Worm (Caenorhabditis elegans): ENCODE data around the gene srg-62.

Gene srg-62

DNA sequence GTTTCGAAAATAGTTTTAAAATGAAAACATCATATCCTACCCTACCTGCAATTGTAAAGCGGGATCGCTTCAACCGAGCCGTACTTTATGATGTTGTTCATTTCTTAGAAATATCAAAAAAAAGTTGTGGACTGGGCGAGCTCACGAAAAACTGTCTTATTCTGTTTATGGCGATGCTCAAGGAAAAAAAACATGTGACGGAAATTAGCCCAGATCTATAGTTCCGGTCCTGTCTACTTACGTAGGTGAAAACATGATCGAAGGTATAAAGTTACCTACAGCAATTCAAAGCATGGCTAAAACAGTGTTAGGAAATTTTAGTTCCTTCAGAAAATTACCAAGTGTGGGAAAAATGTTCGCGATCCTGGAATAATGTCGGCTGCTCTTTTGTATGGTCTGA lies 21.4 kb downstream of the srg-62 start, which contains the start of gene srt-27:
Gene srt-27 (minus strand): TSS at position 101 of the 400 bp plus-strand sequence.
- TF ChIP-seq nhr-20 (tag; optimal IDR thresholded peaks at IDR 0.05): no peak
- no peak for TF ChIP-seq xbp-1 (tag; optimal IDR thresholded peaks at IDR 0.05)
- no peak for TF ChIP-seq lin-13 (GFP tag; optimal IDR thresholded peaks at IDR 0.05)
- no peak for TF ChIP-seq nhr-11 (tag; optimal IDR thresholded peaks at IDR 0.05)
- TF ChIP-seq nhr-77 (tag; optimal IDR thresholded peaks at IDR 0.05): no peak
- no peak for TF ChIP-seq C16A3.4 (tag; optimal IDR thresholded peaks at IDR 0.05)
- TF ChIP-seq blmp-1 (tag; optimal IDR thresholded peaks at IDR 0.05): no peak
- TF ChIP-seq nhr-85 (tag): no peak
- TF ChIP-seq vab-15 (tag; optimal IDR thresholded peaks at IDR 0.05): no peak
- no peak for TF ChIP-seq pqm-1 (tag; optimal IDR thresholded peaks at IDR 0.05)
- TF ChIP-seq pag-3 (tag; optimal IDR thresholded peaks at IDR 0.05; ENCODE audit: borderline replicate concordance, insufficient read depth): no peak
- TF ChIP-seq swsn-7 (tag; optimal IDR thresholded peaks at IDR 0.05): no peak
- TF ChIP-seq aha-1 (tag; optimal IDR thresholded peaks at IDR 0.05): no peak
- TF ChIP-seq unc-30 (tag; optimal IDR thresholded peaks at IDR 0.05): no peak
- TF ChIP-seq nhr-71 (tag; optimal IDR thresholded peaks at IDR 0.05): no peak
- no peak for TF ChIP-seq dpl-1 (GFP tag; optimal IDR thresholded peaks at IDR 0.05)
- no peak for TF ChIP-seq lsy-2 (tag; optimal IDR thresholded peaks at IDR 0.05)
- no peak for TF ChIP-seq lin-15B (tag; optimal IDR thresholded peaks at IDR 0.05)

ce11 chrV:2718688-2719185 lies 23.5 kb downstream of the srg-62 start, which contains the start of gene srt-29:
TSS of gene srt-29 (minus strand) at chrV:2719135.
- TF ChIP-seq skn-1 (tag; optimal IDR thresholded peaks at IDR 0.05): no peak
- no peak for TF ChIP-seq C16A3.4 (tag; optimal IDR thresholded peaks at IDR 0.05)
- no peak for TF ChIP-seq ztf-4 (tag; optimal IDR thresholded peaks at IDR 0.05)
- TF ChIP-seq xbp-1 (tag; optimal IDR thresholded peaks at IDR 0.05): no peak
- no peak for TF ChIP-seq zip-4 (GFP tag; optimal IDR thresholded peaks at IDR 0.05)
- TF ChIP-seq zag-1 (tag; optimal IDR thresholded peaks at IDR 0.05): no peak
- TF ChIP-seq mab-9 (GFP tag; IDR thresholded peaks at IDR 0.05): no peak
- TF ChIP-seq nhr-76 (tag; optimal IDR thresholded peaks at IDR 0.05): no peak
- no peak for TF ChIP-seq aha-1 (tag; optimal IDR thresholded peaks at IDR 0.05)
- TF ChIP-seq fkh-10 (GFP tag; optimal IDR thresholded peaks at IDR 0.05): no peak
- TF ChIP-seq grh-1 (GFP tag; IDR thresholded peaks at IDR 0.05): no peak
- no peak for TF ChIP-seq efl-3 (GFP tag; optimal IDR thresholded peaks at IDR 0.05)
- TF ChIP-seq ceh-90 (tag; optimal IDR thresholded peaks at IDR 0.05): no peak
- no peak for TF ChIP-seq fkh-8 (tag; optimal IDR thresholded peaks at IDR 0.05)
- no peak for TF ChIP-seq swsn-7 (tag; optimal IDR thresholded peaks at IDR 0.05)
- TF ChIP-seq lin-35 (GFP tag; optimal IDR thresholded peaks at IDR 0.05): no peak
- no peak for TF ChIP-seq ces-1 (GFP tag; optimal IDR thresholded peaks at IDR 0.05)
- no peak for TF ChIP-seq jun-1 (tag; optimal IDR thresholded peaks at IDR 0.05)

- no peak for TF ChIP-seq ztf-4 (tag; optimal IDR thresholded peaks at IDR 0.05)
- TF ChIP-seq nhr-90 (tag; optimal IDR thresholded peaks at IDR 0.05; ENCODE audit: poor library complexity): no peak
- TF ChIP-seq C16A3.4 (tag; optimal IDR thresholded peaks at IDR 0.05): no peak
- TF ChIP-seq swsn-7 (tag; optimal IDR thresholded peaks at IDR 0.05): no peak
- TF ChIP-seq lin-14 (GFP tag; optimal IDR thresholded peaks at IDR 0.05): no peak
- no peak for TF ChIP-seq fkh-8 (tag; optimal IDR thresholded peaks at IDR 0.05)
- no peak for TF ChIP-seq blmp-1 (tag; optimal IDR thresholded peaks at IDR 0.05)
- TF ChIP-seq unc-130 (tag; optimal IDR thresholded peaks at IDR 0.05): no peak
- TF ChIP-seq hpl-2 (GFP tag; optimal IDR thresholded peaks at IDR 0.05): no peak
- no peak for TF ChIP-seq lin-13 (GFP tag; optimal IDR thresholded peaks at IDR 0.05)
- TF ChIP-seq ceh-63 (GFP tag; optimal IDR thresholded peaks at IDR 0.05): no peak
- no peak for TF ChIP-seq nhr-84 (tag; optimal IDR thresholded peaks at IDR 0.05)
- no peak for TF ChIP-seq ztf-11 (tag; optimal IDR thresholded peaks at IDR 0.05)
- no peak for TF ChIP-seq dsc-1 (tag; optimal IDR thresholded peaks at IDR 0.05)
- TF ChIP-seq tbx-2 (tag; optimal IDR thresholded peaks at IDR 0.05): no peak
- TF ChIP-seq efl-1 (optimal IDR thresholded peaks at IDR 0.05): no peak
- TF ChIP-seq efl-1 (GFP tag; optimal IDR thresholded peaks at IDR 0.05 in 1 of 2): no peak
- TF ChIP-seq nhr-77 (tag; optimal IDR thresholded peaks at IDR 0.05): no peak
- TF ChIP-seq pqm-1 (tag; optimal IDR thresholded peaks at IDR 0.05): no peak
- TF ChIP-seq elt-3 (tag; optimal IDR thresholded peaks at IDR 0.05): no peak
- TF ChIP-seq efl-3 (GFP tag; optimal IDR thresholded peaks at IDR 0.05): no peak
Observed at ce11 chrV:2716933-2717332, 25.3 kb downstream of the srg-62 start.
